Worm (Caenorhabditis elegans) whole organism, mixed stage, embryonic: ENCODE measurements around the gene T28H11.7.
"Not testable (repeated sequence)": the region's sequence is repeated elsewhere in the genome, so short reads cannot be mapped to it uniquely, and the experiment has no call there.

Experiments
- M03D4.4 ChIP-seq: sonication (generic microtip); optimal IDR thresholded peaks from 2 replicates; lab custom pipeline; 2017; ENCODE audit warnings: mild to moderate bottlenecking, missing genetic modification characterization, missing compliant biosample characterization
- bed-3 ChIP-seq: fragments of 200-800 bp; sonication (Bioruptor generic); optimal IDR thresholded peaks from 3 replicates; lab custom pipeline; 2018; ENCODE audit warnings: mild to moderate bottlenecking, missing genetic modification characterization, moderate library complexity, missing compliant biosample characterization
- ceh-39 ChIP-seq: fragments of 150-350 bp; optimal IDR thresholded peaks from 2 replicates; lab custom pipeline; 2014; ENCODE audit warnings: missing biosample characterization, missing genetic modification characterization
- ceh-83 ChIP-seq: fragments of 200-800 bp; sonication (Bioruptor generic); optimal IDR thresholded peaks from 2 replicates; lab custom pipeline; 2018; ENCODE audit warnings: mild to moderate bottlenecking, missing genetic modification characterization, missing compliant biosample characterization
- ces-1 ChIP-seq: fragments of 150-350 bp; optimal IDR thresholded peaks from 2 replicates; lab custom pipeline; 2014; ENCODE audit warnings: missing biosample characterization, missing genetic modification reagents, missing genetic modification characterization
- cnd-1 ChIP-seq: fragments of 200-800 bp; sonication (Bioruptor generic); optimal IDR thresholded peaks from 2 replicates; lab custom pipeline; 2018; ENCODE audit warnings: mild to moderate bottlenecking, missing genetic modification characterization, missing compliant biosample characterization
- drap-1 ChIP-seq: fragments of 200-800 bp; sonication (Bioruptor generic); optimal IDR thresholded peaks from 3 replicates; lab custom pipeline; 2018; ENCODE audit warnings: mild to moderate bottlenecking, missing genetic modification characterization, missing compliant biosample characterization
- elt-1 ChIP-seq: sonication (generic microtip); optimal IDR thresholded peaks from 2 replicates; lab custom pipeline; 2017; ENCODE audit warnings: missing genetic modification characterization, mild to moderate bottlenecking, missing compliant biosample characterization, antibody characterized with exemption, moderate library complexity, borderline replicate concordance; ENCODE audit not compliant: insufficient read depth
- flh-1 ChIP-seq: fragments of 200-800 bp; sonication (Bioruptor generic); optimal IDR thresholded peaks from 2 replicates; lab custom pipeline; 2018; ENCODE audit warnings: mild to moderate bottlenecking, missing genetic modification characterization, moderate library complexity, missing compliant biosample characterization
- ham-2 ChIP-seq: fragments of 200-800 bp; sonication (Bioruptor generic); optimal IDR thresholded peaks from 2 replicates; lab custom pipeline; 2018; ENCODE audit warnings: mild to moderate bottlenecking, missing genetic modification characterization, missing compliant biosample characterization
- hlh-1 ChIP-seq: fragments of 150-350 bp; optimal IDR thresholded peaks from 2 replicates; lab custom pipeline; 2014; ENCODE audit warnings: missing biosample characterization, missing genetic modification reagents, missing genetic modification characterization
- lsy-2 ChIP-seq: fragments of 150-350 bp; optimal IDR thresholded peaks from 2 replicates; lab custom pipeline; 2014; ENCODE audit warnings: missing biosample characterization, missing genetic modification characterization
- mab-5 ChIP-seq: fragments of 150-350 bp; optimal IDR thresholded peaks from 2 replicates; lab custom pipeline; 2014; ENCODE audit warnings: missing biosample characterization, missing genetic modification characterization
- mep-1 ChIP-seq: fragments of 150-350 bp; optimal IDR thresholded peaks from 2 replicates; lab custom pipeline; 2017; ENCODE audit warnings: missing biosample characterization, missing genetic modification reagents, missing genetic modification characterization, inconsistent platforms
- mls-2 ChIP-seq: sonication (generic microtip); optimal IDR thresholded peaks from 2 replicates; lab custom pipeline; 2016; ENCODE audit warnings: mild to moderate bottlenecking, missing genetic modification characterization, moderate library complexity, missing compliant biosample characterization
- nhr-2 ChIP-seq: fragments of 150-350 bp; optimal IDR thresholded peaks from 2 replicates; lab custom pipeline; 2014; ENCODE audit warnings: missing biosample characterization, missing genetic modification characterization
- nhr-237 ChIP-seq: fragments of 150-350 bp; optimal IDR thresholded peaks from 2 replicates; lab custom pipeline; 2014; ENCODE audit warnings: missing biosample characterization, missing genetic modification characterization
- nhr-28 ChIP-seq: fragments of 150-350 bp; optimal IDR thresholded peaks from 2 replicates; lab custom pipeline; 2014; ENCODE audit warnings: missing biosample characterization, missing genetic modification characterization
- nhr-76 ChIP-seq: sonication (generic microtip); optimal IDR thresholded peaks from 2 replicates; lab custom pipeline; 2017; ENCODE audit warnings: missing biosample characterization, missing genetic modification characterization
- pha-4 ChIP-seq: fragments of 150-350 bp; optimal IDR thresholded peaks from 2 replicates; lab custom pipeline; 2018; ENCODE audit warnings: missing biosample characterization, missing genetic modification reagents, missing genetic modification characterization
- sem-2 ChIP-seq: fragments of 200-800 bp; sonication (Bioruptor generic); optimal IDR thresholded peaks from 2 replicates; lab custom pipeline; 2018; ENCODE audit warnings: mild to moderate bottlenecking, missing genetic modification characterization, missing compliant biosample characterization
- snpc-4 ChIP-seq: fragments of 150-350 bp; optimal IDR thresholded peaks from 2 replicates; lab custom pipeline; 2014; ENCODE audit warnings: missing biosample characterization, missing genetic modification characterization
- sptf-1 ChIP-seq: sonication (generic microtip); optimal IDR thresholded peaks from 2 replicates; lab custom pipeline; 2017; ENCODE audit warnings: mild to moderate bottlenecking, missing genetic modification characterization, moderate library complexity, missing compliant biosample characterization
- unc-120 ChIP-seq: sonication (generic microtip); optimal IDR thresholded peaks from 2 replicates; lab custom pipeline; 2017; ENCODE audit warnings: missing genetic modification characterization, missing compliant biosample characterization; ENCODE audit not compliant: poor library complexity, severe bottlenecking
- unc-39 ChIP-seq: fragments of 150-350 bp; optimal IDR thresholded peaks from 2 replicates; lab custom pipeline; 2014; ENCODE audit warnings: missing biosample characterization, missing genetic modification characterization
- unc-62 ChIP-seq: fragments of 150-350 bp; optimal IDR thresholded peaks from 2 replicates; lab custom pipeline; 2014; ENCODE audit warnings: missing biosample characterization, missing genetic modification reagents, missing genetic modification characterization
- zip-8 ChIP-seq: fragments of 150-350 bp; optimal IDR thresholded peaks from 2 replicates; lab custom pipeline; 2014; ENCODE audit warnings: missing biosample characterization, missing genetic modification characterization

The T28H11.7 gene

DNA sequence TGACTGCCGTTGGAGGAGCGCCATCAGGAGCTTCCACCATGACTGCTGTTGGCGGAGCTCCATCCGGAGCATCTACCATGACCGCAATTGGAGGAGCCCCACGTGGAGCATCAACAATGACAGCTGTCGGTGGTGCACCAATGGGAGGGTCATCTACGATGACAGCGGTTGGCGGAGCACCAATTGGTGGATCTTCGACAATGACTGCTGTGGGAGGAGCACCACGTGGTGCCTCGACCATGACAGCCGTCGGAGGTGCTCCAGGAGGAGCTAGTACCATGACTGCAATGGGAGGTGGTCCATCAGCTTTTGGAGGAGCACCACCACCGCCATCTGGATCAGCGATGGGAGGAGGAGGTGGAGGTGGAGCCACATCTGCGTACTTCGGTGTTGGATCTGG is at the start of gene T28H11.7:
Gene T28H11.7, minus strand, starts transcription at position 101 of the 400 bp plus-strand sequence.
- TF ChIP-seq pha-4 (tag; lab: Kevin White, UChicago); ham-2; nhr-76 (tag; lab: Kevin White, UChicago): not testable (repeated sequence)
- TF ChIP-seq, all 35 proteins: peak for 0; not testable (repeated sequence) for 35

DNA sequence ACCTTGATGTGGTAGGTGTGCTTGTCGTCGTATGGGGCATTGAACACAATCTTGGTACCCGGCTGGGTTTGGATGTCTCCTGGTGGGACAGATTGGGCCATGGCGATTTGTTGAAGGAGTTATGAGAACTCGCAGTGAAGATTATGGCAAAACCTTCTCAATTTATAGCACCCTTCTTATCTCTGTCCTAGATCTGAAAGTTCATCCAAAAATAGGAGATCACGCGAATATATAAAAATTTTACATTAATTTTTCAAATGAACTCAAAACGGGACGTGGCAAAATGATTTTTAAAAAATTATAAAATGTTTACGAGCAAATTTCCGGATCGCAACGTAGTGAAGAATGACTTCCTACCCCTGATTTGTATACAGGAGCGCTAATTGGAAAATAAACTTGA is 48.0 kb upstream of the T28H11.7 start, which contains the start of gene msp-53:
Gene msp-53, minus strand, starts transcription at position 101 of the 400 bp plus-strand sequence.
- not testable (repeated sequence) for TF ChIP-seq ceh-39; unc-39; sptf-1 (tag; lab: Kevin White, UChicago)

- TF ChIP-seq bed-3 (GFP tag; lab: Kevin White, UChicago) (no peak), mep-1 (tag; lab: Kevin White, UChicago) (no peak), lsy-2 (no peak), zip-8 (tag; lab: Kevin White, UChicago) (no peak), nhr-237 (tag; lab: Kevin White, UChicago) (no peak), nhr-2 (tag; lab: Kevin White, UChicago) (no peak), flh-1 (GFP tag; lab: Kevin White, UChicago) (no peak), mab-5 (tag; lab: Kevin White, UChicago) (no peak), unc-62 (GFP tag; lab: Kevin White, UChicago) (no peak), pha-4 (tag; lab: Kevin White, UChicago) (no peak), ces-1 (GFP tag; lab: Kevin White, UChicago) (no peak), snpc-4 (no peak), M03D4.4 (tag; lab: Kevin White, UChicago) (no peak), ham-2 (no peak), unc-39 (no peak), mls-2 (no peak), sem-2 (GFP tag; lab: Kevin White, UChicago) (no peak)
Observed at ce11 chrIV:5063297-5063696, 46.3 kb upstream of the T28H11.7 start.

- not testable (repeated sequence) for TF ChIP-seq pha-4 (tag; lab: Kevin White, UChicago); drap-1; nhr-2 (tag; lab: Kevin White, UChicago)
Observed at ce11 chrIV:5062278-5062677, 45.3 kb upstream of the T28H11.7 start, which contains the start of gene msp-57. Gene msp-57, plus strand, starts transcription at chrIV:5062578.

DNA sequence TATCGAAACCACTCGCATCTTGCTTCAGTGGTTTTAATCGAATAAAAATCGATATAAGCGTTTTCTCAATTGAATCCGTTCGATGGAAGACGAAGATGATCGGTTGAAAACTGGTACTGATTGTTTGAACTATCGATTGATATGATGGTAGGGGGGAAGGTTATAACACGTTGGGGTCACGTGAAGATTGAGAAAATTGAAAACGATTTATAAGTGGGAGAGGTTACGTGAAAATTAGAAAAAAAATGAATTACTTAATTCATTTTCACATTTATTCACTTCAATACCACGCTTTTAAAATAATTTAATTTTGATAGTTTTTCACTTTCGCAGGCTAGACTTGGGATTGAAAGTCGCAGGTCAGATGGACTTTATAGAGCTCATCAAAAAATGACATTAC is 44.0 kb upstream of the T28H11.7 start, which contains the start of gene C09B9.7:
Gene C09B9.7, minus strand, starts transcription at position 101 of the 400 bp plus-strand sequence.
- no peak for TF ChIP-seq snpc-4
- no peak for TF ChIP-seq bed-3 (GFP tag; lab: Kevin White, UChicago)
- no peak for TF ChIP-seq ceh-39

DNA sequence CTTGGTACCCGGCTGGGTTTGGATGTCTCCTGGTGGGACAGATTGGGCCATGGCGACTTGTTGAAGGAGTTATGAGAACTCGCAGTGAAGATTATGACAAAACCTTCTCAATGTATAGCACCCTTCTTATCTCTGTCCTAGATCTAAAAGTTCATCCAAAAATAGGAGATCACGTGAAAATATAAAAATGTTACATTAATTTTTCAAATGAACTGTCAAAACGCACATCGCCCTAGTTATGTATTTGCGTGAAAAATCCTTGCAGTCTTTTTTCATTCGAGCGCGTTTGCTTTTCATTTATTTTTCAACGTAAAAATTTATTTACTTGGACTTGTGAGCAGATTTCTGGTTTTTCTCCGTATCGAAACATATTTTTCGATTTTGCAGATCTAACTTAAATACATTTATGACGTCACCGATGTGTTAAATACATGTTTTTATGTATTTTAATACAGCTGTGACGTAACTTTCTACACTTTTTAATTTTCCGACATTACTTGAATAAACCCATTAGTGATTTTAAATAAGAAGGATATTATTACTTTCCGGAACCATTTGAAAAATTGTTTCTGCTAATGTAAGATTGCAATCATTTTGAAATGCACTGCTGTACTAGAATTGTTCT is 39.1 kb upstream of the T28H11.7 start, which contains the start of gene msp-55:
Gene msp-55, minus strand, starts transcription at position 51 of the 625 bp plus-strand sequence.
- no peak for TF ChIP-seq hlh-1 (tag; lab: Kevin White, UChicago)
- TF ChIP-seq zip-8 (tag; lab: Kevin White, UChicago) = peak; percentile 97

- no peak for TF ChIP-seq unc-39
- no peak for TF ChIP-seq nhr-237 (tag; lab: Kevin White, UChicago)
- no peak for TF ChIP-seq nhr-28 (tag; lab: Kevin White, UChicago)
- TF ChIP-seq sptf-1 (tag; lab: Kevin White, UChicago) = no peak
- no peak for TF ChIP-seq unc-120 (tag; lab: Kevin White, UChicago)
- no peak for TF ChIP-seq zip-8 (tag; lab: Kevin White, UChicago)
- TF ChIP-seq M03D4.4 (tag; lab: Kevin White, UChicago) = no peak
- TF ChIP-seq bed-3 (GFP tag; lab: Kevin White, UChicago) = no peak
- no peak for TF ChIP-seq ceh-83
- TF ChIP-seq ces-1 (GFP tag; lab: Kevin White, UChicago) = no peak
- TF ChIP-seq cnd-1 (tag; lab: Kevin White, UChicago) = no peak
- no peak for TF ChIP-seq nhr-76 (tag; lab: Kevin White, UChicago)
- TF ChIP-seq sem-2 (GFP tag; lab: Kevin White, UChicago) = no peak
- TF ChIP-seq lsy-2 = no peak
- TF ChIP-seq mls-2 = no peak
- no peak for TF ChIP-seq elt-1
- no peak for TF ChIP-seq ceh-39
- TF ChIP-seq, all 35 proteins: peak for 0
Observed at ce11 chrIV:5054297-5054696, 37.3 kb upstream of the T28H11.7 start.
